Worm (Caenorhabditis elegans): ENCODE measurements around the gene ugt-34.
A peak's percentile ranks its signal among the peaks of the same experiment; 100 is the strongest.

Gene ugt-34

ce11 chrV:10677459-10677858 is 20.7 kb upstream of the ugt-34 start (continued):
- no peak for TF ChIP-seq swsn-7 (tag; optimal IDR thresholded peaks at IDR 0.05)
- TF ChIP-seq fkh-10 (GFP tag; optimal IDR thresholded peaks at IDR 0.05) = peak; percentile 45
- TF ChIP-seq lin-15B (tag; optimal IDR thresholded peaks at IDR 0.05) = no peak
- no peak for TF ChIP-seq unc-98 (GFP tag; IDR thresholded peaks at IDR 0.05)
- peak; percentile 51 for TF ChIP-seq nhr-71 (tag; optimal IDR thresholded peaks at IDR 0.05)
- no peak for TF ChIP-seq blmp-1 (tag; optimal IDR thresholded peaks at IDR 0.05)
- peak in 1 of 2 experiments; percentile 55 for TF ChIP-seq lsy-2 (tag; optimal IDR thresholded peaks at IDR 0.05)
- TF ChIP-seq mab-9 (GFP tag; IDR thresholded peaks at IDR 0.05) = no peak
- TF ChIP-seq lin-35 (GFP tag; optimal IDR thresholded peaks at IDR 0.05) = no peak
- TF ChIP-seq ama-1 (optimal IDR thresholded peaks at IDR 0.05) = no peak
- TF ChIP-seq mep-1 (tag; optimal IDR thresholded peaks at IDR 0.05) = peak; percentile 5
- TF ChIP-seq nhr-20 (tag; optimal IDR thresholded peaks at IDR 0.05) = no peak
- no peak for TF ChIP-seq isw-1 (GFP tag; IDR thresholded peaks at IDR 0.05)
- TF ChIP-seq nhr-85 (tag) = no peak
- TF ChIP-seq efl-3 (GFP tag; optimal IDR thresholded peaks at IDR 0.05) = no peak
- no peak for TF ChIP-seq lin-39 (tag; optimal IDR thresholded peaks at IDR 0.05)
- peak in 1 of 3 experiments; percentile 12 for TF ChIP-seq dpl-1 (GFP tag; optimal IDR thresholded peaks at IDR 0.05)
- no peak for TF ChIP-seq grh-1 (GFP tag; IDR thresholded peaks at IDR 0.05)
- TF ChIP-seq nhr-12 (tag; optimal IDR thresholded peaks at IDR 0.05) = no peak
- no peak for TF ChIP-seq snpc-4 (tag; optimal IDR thresholded peaks at IDR 0.05)
- TF ChIP-seq aly-2 (tag; optimal IDR thresholded peaks at IDR 0.05) = no peak
- TF ChIP-seq fkh-8 (tag; optimal IDR thresholded peaks at IDR 0.05) = peak; percentile 3
- no peak for TF ChIP-seq sup-37 (GFP tag; optimal IDR thresholded peaks at IDR 0.05)
- TF ChIP-seq pax-3 (tag; optimal IDR thresholded peaks at IDR 0.05) = no peak
- peak; percentile 37 for TF ChIP-seq nhr-47 (tag; optimal IDR thresholded peaks at IDR 0.05)
- TF ChIP-seq nhr-77 (tag; optimal IDR thresholded peaks at IDR 0.05) = no peak
- peak in 1 of 3 experiments; percentile 51 for TF ChIP-seq ceh-82 (tag; optimal IDR thresholded peaks at IDR 0.05)
- TF ChIP-seq lir-3 (tag; optimal IDR thresholded peaks at IDR 0.05; ENCODE audit: poor library complexity) = no peak
- peak; percentile 13 to 29 for TF ChIP-seq efl-1 (optimal IDR thresholded peaks at IDR 0.05)
- TF ChIP-seq efl-1 (GFP tag; optimal IDR thresholded peaks at IDR 0.05 in 1 of 2) = no peak
- no peak for TF ChIP-seq C34B4.2 (tag; optimal IDR thresholded peaks at IDR 0.05)
- no peak for TF ChIP-seq sox-4 (tag; optimal IDR thresholded peaks at IDR 0.05)
- TF ChIP-seq mdl-1 (tag; optimal IDR thresholded peaks at IDR 0.05) = no peak
- TF ChIP-seq dsc-1 (tag; optimal IDR thresholded peaks at IDR 0.05) = peak; percentile 50
- peak; percentile 88 for TF ChIP-seq lin-14 (GFP tag; optimal IDR thresholded peaks at IDR 0.05)
- TF ChIP-seq sptf-1 (tag; optimal IDR thresholded peaks at IDR 0.05) = no peak
- TF ChIP-seq nhr-84 (tag; optimal IDR thresholded peaks at IDR 0.05) = no peak
- no peak for TF ChIP-seq nhr-19 (GFP tag; conservative IDR thresholded peaks at IDR 0.05)
- TF ChIP-seq egl-27 (tag; optimal IDR thresholded peaks at IDR 0.05) = no peak
- TF ChIP-seq ceh-90 (tag; optimal IDR thresholded peaks at IDR 0.05) = no peak
- TF ChIP-seq ets-5 (GFP tag; IDR thresholded peaks at IDR 0.05) = no peak
- no peak for TF ChIP-seq vab-15 (tag; optimal IDR thresholded peaks at IDR 0.05)
- TF ChIP-seq hlh-4 (tag; optimal IDR thresholded peaks at IDR 0.05) = no peak
- no peak for TF ChIP-seq zip-4 (GFP tag; optimal IDR thresholded peaks at IDR 0.05)
- no peak for TF ChIP-seq aha-1 (tag; optimal IDR thresholded peaks at IDR 0.05)

DNA sequence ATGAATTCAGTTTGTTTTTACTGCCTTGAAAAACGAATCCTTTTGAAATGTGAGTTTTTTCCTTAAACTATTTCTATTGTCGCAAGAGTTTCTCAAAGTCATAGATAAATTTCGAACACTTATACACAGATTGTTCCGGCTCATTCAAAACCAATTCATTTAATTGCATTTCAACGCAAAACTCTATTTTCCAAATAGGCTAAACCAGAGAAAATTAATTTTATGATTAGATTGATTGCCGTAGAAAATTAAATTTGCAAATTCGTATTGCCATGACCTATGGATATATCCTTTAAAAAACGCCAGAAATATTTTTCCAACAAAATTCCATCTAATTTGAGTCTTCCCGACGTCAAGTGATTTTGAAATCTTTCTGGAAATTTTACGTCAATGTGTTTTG is 19.2 kb upstream of the ugt-34 start:
- TF ChIP-seq aly-2 (tag; optimal IDR thresholded peaks at IDR 0.05) = no peak
- no peak for TF ChIP-seq lin-35 (GFP tag; optimal IDR thresholded peaks at IDR 0.05)
- peak; percentile 29 for TF ChIP-seq lin-14 (GFP tag; optimal IDR thresholded peaks at IDR 0.05)
- TF ChIP-seq nhr-90 (tag; optimal IDR thresholded peaks at IDR 0.05; ENCODE audit: poor library complexity) = no peak
- TF ChIP-seq dsc-1 (tag; optimal IDR thresholded peaks at IDR 0.05) = peak; percentile 4
- peak; percentile 15 for TF ChIP-seq nhr-71 (tag; optimal IDR thresholded peaks at IDR 0.05)
- no peak for TF ChIP-seq zip-4 (GFP tag; optimal IDR thresholded peaks at IDR 0.05)
- TF ChIP-seq fkh-4 (tag; optimal IDR thresholded peaks at IDR 0.05; ENCODE audit: borderline replicate concordance) = no peak
- TF ChIP-seq nhr-19 (GFP tag; conservative IDR thresholded peaks at IDR 0.05) = no peak

Measured in whole organism, L1 larva.